Fruit fly (Drosophila melanogaster) whole organism, embryonic: Measurements from ENCODE around the gene HDAC4.
A peak's percentile ranks its signal among the peaks of the same experiment; 100 is the strongest.

Experiments used
- CG11696 ChIP-seq: fragments of 200-800 bp; sonication (Bioruptor generic); IDR thresholded peaks from 2 replicates; pipeline ENCODE4 v1.3.6; 2022; ENCODE audit warnings: missing biosample characterization, missing genetic modification characterization
- CG11723 ChIP-seq: fragments of 200-800 bp; sonication (Bioruptor generic); optimal IDR thresholded peaks from 2 replicates; lab custom pipeline; 2017; ENCODE audit warnings: missing biosample characterization, mild to moderate bottlenecking, missing genetic modification characterization
- CG14965 ChIP-seq: fragments of 200-800 bp; sonication (Bioruptor generic); optimal IDR thresholded peaks from 2 replicates; lab custom pipeline; 2016; ENCODE audit warnings: missing biosample characterization, missing genetic modification characterization, borderline replicate concordance
- CG15601 ChIP-seq: fragments of 200-800 bp; sonication (Bioruptor generic); optimal IDR thresholded peaks from 3 replicates; lab custom pipeline; 2019; ENCODE audit warnings: missing biosample characterization, mild to moderate bottlenecking, missing genetic modification characterization, moderate library complexity
- CG16779 ChIP-seq: fragments of 200-800 bp; sonication (Bioruptor generic); IDR thresholded peaks from 2 replicates; pipeline ENCODE4 v1.3.6; 2022; ENCODE audit warnings: missing biosample characterization, missing genetic modification characterization
- CG18011 ChIP-seq: fragments of 200-800 bp; sonication (Bioruptor generic); optimal IDR thresholded peaks from 2 replicates; lab custom pipeline; 2017; ENCODE audit warnings: missing biosample characterization, missing genetic modification characterization, mild to moderate bottlenecking, moderate library complexity, missing genotype
- CG18764 ChIP-seq: fragments of 200-800 bp; sonication (Bioruptor generic); optimal IDR thresholded peaks from 3 replicates; lab custom pipeline; 2016; ENCODE audit warnings: missing biosample characterization, missing genetic modification characterization
- CG2712 ChIP-seq: fragments of 200-800 bp; optimal IDR thresholded peaks from 3 replicates; lab custom pipeline; 2019; ENCODE audit warnings: missing biosample characterization, mild to moderate bottlenecking, missing genetic modification characterization, moderate library complexity
- CG30403 ChIP-seq: fragments of 200-800 bp; sonication (Bioruptor generic); optimal IDR thresholded peaks from 3 replicates; lab custom pipeline; 2016; ENCODE audit warnings: missing biosample characterization, missing genetic modification characterization
- CG34376 ChIP-seq: fragments of 200-800 bp; sonication (Bioruptor generic); optimal IDR thresholded peaks from 2 replicates; lab custom pipeline; 2018; ENCODE audit warnings: missing biosample characterization, mild to moderate bottlenecking, missing genetic modification characterization
- CG6813 ChIP-seq: fragments of 200-800 bp; sonication (Bioruptor generic); optimal IDR thresholded peaks from 2 replicates; lab custom pipeline; 2017; ENCODE audit warnings: missing biosample characterization, missing genetic modification characterization, mild to moderate bottlenecking, moderate library complexity, missing genetic modification reagents
- CHES-1-like ChIP-seq: fragments of 200-800 bp; sonication (Bioruptor generic); optimal IDR thresholded peaks from 2 replicates; lab custom pipeline; 2016; ENCODE audit warnings: missing biosample characterization, missing genetic modification characterization
- Chrac-16 ChIP-seq: fragments of 200-800 bp; sonication (Bioruptor generic); optimal IDR thresholded peaks from 3 replicates; lab custom pipeline; 2016; ENCODE audit warnings: missing biosample characterization, missing genetic modification characterization
- Eip74EF ChIP-seq, 2 experiments: fragments of 200-800 bp in 1 of 2; fragments of >200 bp in 1 of 2; sonication (Bioruptor generic) in 1 of 2; optimal IDR thresholded peaks; 2 replicates each; lab custom pipeline; 2017 to 2019; ENCODE audit warnings: missing biosample characterization in 2 of 2, missing genetic modification characterization in 2 of 2, mild to moderate bottlenecking in 1 of 2, moderate library complexity in 1 of 2
- Elba2 ChIP-seq: fragments of 200-800 bp; sonication (Bioruptor generic); optimal IDR thresholded peaks from 3 replicates; lab custom pipeline; 2016; ENCODE audit warnings: missing biosample characterization, missing genetic modification characterization
- GATAe ChIP-seq: fragments of 200-800 bp; sonication (Bioruptor generic); conservative IDR thresholded peaks from 2 replicates; pipeline ENCODE4 v1.3.6; 2022; ENCODE audit warnings: missing biosample characterization, missing genetic modification characterization
- HLH4C ChIP-seq: fragments of 200-800 bp; sonication (Bioruptor generic); IDR thresholded peaks from 3 replicates; pipeline ENCODE4 v1.3.6; 2022; ENCODE audit warnings: missing biosample characterization, missing genetic modification characterization; ENCODE audit not compliant: partially characterized antibody
- Hmx ChIP-seq: fragments of 200-800 bp; sonication (Bioruptor generic); optimal IDR thresholded peaks from 2 replicates; lab custom pipeline; 2016; ENCODE audit warnings: missing biosample characterization, missing genetic modification characterization
- MESR4 ChIP-seq: fragments of 200-800 bp; sonication (Bioruptor generic); optimal IDR thresholded peaks from 2 replicates; lab custom pipeline; 2018; ENCODE audit warnings: missing biosample characterization, mild to moderate bottlenecking, missing genetic modification characterization, moderate library complexity
- NfI ChIP-seq: fragments of 200-800 bp; sonication (Bioruptor generic); optimal IDR thresholded peaks from 3 replicates; lab custom pipeline; 2018; ENCODE audit warnings: missing biosample characterization, mild to moderate bottlenecking, missing genetic modification characterization, moderate library complexity
- Xbp1 ChIP-seq: fragments of 200-800 bp; sonication (Bioruptor generic); optimal IDR thresholded peaks from 3 replicates; lab custom pipeline; 2016; ENCODE audit warnings: missing biosample characterization, mild to moderate bottlenecking, missing genetic modification characterization
- Xrp1 ChIP-seq: fragments of 200-800 bp; sonication (Bioruptor generic); IDR thresholded peaks from 2 replicates; pipeline ENCODE4 v1.3.6; 2022; ENCODE audit warnings: missing biosample characterization, missing genetic modification characterization
- YL-1 ChIP-seq: fragments of 200-800 bp; sonication (Bioruptor generic); optimal IDR thresholded peaks from 3 replicates; lab custom pipeline; 2017; ENCODE audit warnings: missing biosample characterization, mild to moderate bottlenecking, missing genetic modification characterization
- bigmax ChIP-seq: fragments of 200-800 bp; sonication (Bioruptor generic); optimal IDR thresholded peaks from 2 replicates; lab custom pipeline; 2018; ENCODE audit warnings: missing biosample characterization, mild to moderate bottlenecking, missing genetic modification characterization
- cg ChIP-seq: fragments of 200-800 bp; sonication (Bioruptor generic); optimal IDR thresholded peaks from 3 replicates; lab custom pipeline; 2019; ENCODE audit warnings: missing biosample characterization, mild to moderate bottlenecking, missing genetic modification characterization, moderate library complexity
- corto ChIP-seq: fragments of 200-800 bp; sonication (Bioruptor generic); optimal IDR thresholded peaks from 2 replicates; lab custom pipeline; 2016; ENCODE audit warnings: missing biosample characterization, mild to moderate bottlenecking, missing genetic modification characterization, moderate library complexity
- disco-r ChIP-seq: fragments of 200-800 bp; sonication (Bioruptor generic); optimal IDR thresholded peaks from 2 replicates; lab custom pipeline; 2016; ENCODE audit warnings: missing biosample characterization, missing genetic modification characterization
- fd96Cb ChIP-seq: fragments of 200-800 bp; sonication (Bioruptor generic); optimal IDR thresholded peaks from 2 replicates; lab custom pipeline; 2018; ENCODE audit warnings: missing biosample characterization, mild to moderate bottlenecking, missing genetic modification characterization, moderate library complexity
- grn ChIP-seq: fragments of 200-800 bp; sonication (Bioruptor generic); optimal IDR thresholded peaks from 3 replicates; lab custom pipeline; 2017; ENCODE audit warnings: missing biosample characterization, missing genetic modification characterization
- kay ChIP-seq: fragments of 200-800 bp; sonication (Bioruptor generic); optimal IDR thresholded peaks from 2 replicates; lab custom pipeline; 2016; ENCODE audit warnings: missing biosample characterization, missing genetic modification characterization
- kni ChIP-seq: fragments of 200-800 bp; sonication (Bioruptor generic); optimal IDR thresholded peaks from 3 replicates; lab custom pipeline; 2017; ENCODE audit warnings: mild to moderate bottlenecking, missing biosample characterization, missing genetic modification reagents, missing genetic modification characterization
- lab ChIP-seq: fragments of 200-800 bp; sonication (Bioruptor generic); optimal IDR thresholded peaks from 3 replicates; lab custom pipeline; 2017; ENCODE audit warnings: missing biosample characterization, missing genetic modification characterization, mild to moderate bottlenecking, moderate library complexity, missing genetic modification reagents
- mirr ChIP-seq: fragments of 200-800 bp; sonication (Bioruptor generic); optimal IDR thresholded peaks from 3 replicates; lab custom pipeline; 2018; ENCODE audit warnings: missing biosample characterization, mild to moderate bottlenecking, missing genetic modification characterization
- sens ChIP-seq: fragments of 200-800 bp; sonication (Bioruptor generic); peaks from one replicate; lab custom pipeline; 2016; ENCODE audit warnings: missing biosample characterization, missing genetic modification characterization
- sima ChIP-seq: fragments of 200-800 bp; sonication (Bioruptor generic); optimal IDR thresholded peaks from 2 replicates; lab custom pipeline; 2016; ENCODE audit warnings: missing biosample characterization, missing genetic modification characterization
- sisA ChIP-seq: fragments of 200-800 bp; sonication (Bioruptor generic); IDR thresholded peaks from 2 replicates; pipeline ENCODE4 v1.3.6; 2022; ENCODE audit warnings: missing biosample characterization, missing genetic modification characterization
- sr ChIP-seq: fragments of 200-800 bp; sonication (Bioruptor generic); IDR thresholded peaks from 3 replicates; pipeline ENCODE4 v1.3.6; 2022; ENCODE audit warnings: missing biosample characterization, missing genetic modification characterization
- stc ChIP-seq: fragments of 200-800 bp; sonication (Bioruptor generic); IDR thresholded peaks from 2 replicates; pipeline ENCODE4 v1.3.6; 2022; ENCODE audit warnings: missing biosample characterization, missing genetic modification characterization
- tgo ChIP-seq: fragments of 200-800 bp; sonication (Bioruptor generic); IDR thresholded peaks from 3 replicates; pipeline ENCODE4 v1.3.6; 2022; ENCODE audit warnings: missing biosample characterization, missing genetic modification characterization

Gene HDAC4

dm6 chrX:13277580-13278467 is 7.6 kb downstream of the HDAC4 start (continued):
- TF ChIP-seq YL-1 (GFP tag; lab: Kevin White, UChicago) (no peak), Xrp1 (GFP tag; lab: Robert Waterston, UW) (peak; percentile 52), CG14965 (GFP tag; lab: Kevin White, UChicago) (no peak), CG18011 (no peak), Hmx (no peak), Elba2 (no peak), kay (GFP tag; lab: Kevin White, UChicago) (no peak), NfI (peak; percentile 26), CG11696 (GFP tag; lab: Robert Waterston, UW) (peak; percentile 96), sisA (GFP tag; lab: Robert Waterston, UW) (peak; percentile 33; the same call in 1 of the 2 replicates), Xbp1 (GFP tag; lab: Kevin White, UChicago) (peak; percentile 8), CG34376 (GFP tag; lab: Kevin White, UChicago) (no peak), CG2712 (peak; percentile 47), lab (GFP tag; lab: Kevin White, UChicago) (peak; percentile 39), sr (0 out of 3 replicates have a peak, but pooled peaks have one; percentile 3), grn (GFP tag; lab: Kevin White, UChicago) (no peak), GATAe (GFP tag; lab: Robert Waterston, UW) (no peak), disco-r (GFP tag; lab: Kevin White, UChicago) (no peak), mirr (GFP tag; lab: Kevin White, UChicago) (no peak), sima (GFP tag; lab: Kevin White, UChicago) (no peak), CG6813 (GFP tag; lab: Kevin White, UChicago) (no peak), CG30403 (GFP tag; lab: Kevin White, UChicago) (no peak), CG15601 (tag; lab: Kevin White, UChicago) (no peak), Chrac-16 (peak; percentile 34), kni (GFP tag; lab: Kevin White, UChicago) (no peak), corto (peak; percentile 13), cg (GFP tag; lab: Kevin White, UChicago) (peak; percentile 68), sens (GFP tag; lab: Kevin White, UChicago) (peak; percentile 42), fd96Cb (tag; lab: Kevin White, UChicago) (peak; percentile 0), CG18764 (GFP tag; lab: Kevin White, UChicago) (no peak), CHES-1-like (no peak), HLH4C (GFP tag; lab: Robert Waterston, UW) (no peak), CG16779 (GFP tag; lab: Robert Waterston, UW) (no peak), bigmax (GFP tag; lab: Kevin White, UChicago) (no peak), MESR4 (GFP tag; lab: Kevin White, UChicago) (no peak), stc (GFP tag; lab: Robert Waterston, UW) (peak; percentile 43; the same call in 1 of the 2 replicates), tgo (no peak), CG11723 (GFP tag; lab: Kevin White, UChicago) (no peak), Eip74EF (GFP tag; optimal IDR thresholded peaks at IDR 0.05; lab: Kevin White, UChicago) (no peak)
